Worm (Caenorhabditis elegans): Measurements from ENCODE around the gene Y42A5A.3.

- no peak for TF ChIP-seq him-1 (tag; optimal IDR thresholded peaks at IDR 0.05)
- TF ChIP-seq W03F9.2 (tag; optimal IDR thresholded peaks at IDR 0.05): no peak
- TF ChIP-seq dao-5 (tag; optimal IDR thresholded peaks at IDR 0.05): no peak
Measured at ce11 chrV:11144694-11145093, 48.9 kb upstream of the Y42A5A.3 start, which contains the start of gene C06H2.7.

All from whole organism, L4/young adult.